Fruit fly (Drosophila melanogaster): Measurements from ENCODE around the gene AANATL2.

Gene AANATL2

dm6 chr2L:6280328-6280727 lies 24.7 kb downstream of the AANATL2 start (continued):
- TF ChIP-seq maf-S (GFP tag; optimal IDR thresholded peaks at IDR 0.05), result no peak
- TF ChIP-seq tio (GFP tag; optimal IDR thresholded peaks at IDR 0.05), result peak; percentile 54
- TF ChIP-seq CG3847 (GFP tag; IDR thresholded peaks at IDR 0.05), result peak; percentile 56; the same call in 1 of the 2 replicates
- peak; percentile 60; the same call in 1 of the 2 replicates for TF ChIP-seq CG7372 (GFP tag; IDR thresholded peaks at IDR 0.05)
- TF ChIP-seq Bteb2 (GFP tag; optimal IDR thresholded peaks at IDR 0.05), result peak; percentile 11
- no peak for TF ChIP-seq CG4707 (GFP tag; optimal IDR thresholded peaks at IDR 0.05)
- TF ChIP-seq bigmax (GFP tag; optimal IDR thresholded peaks at IDR 0.05), result no peak
- peak; percentile 10 for TF ChIP-seq stwl (tag; optimal IDR thresholded peaks at IDR 0.05)
- TF ChIP-seq NfI (GFP tag; optimal IDR thresholded peaks at IDR 0.05), result peak; percentile 45
- no peak for TF ChIP-seq disco-r (GFP tag; optimal IDR thresholded peaks at IDR 0.05)
- TF ChIP-seq ERR (GFP tag; optimal IDR thresholded peaks at IDR 0.05), result no peak
- TF ChIP-seq pb (GFP tag; optimal IDR thresholded peaks at IDR 0.05), result no peak
- peak; percentile 18 for TF ChIP-seq CG17802 (tag; optimal IDR thresholded peaks at IDR 0.05)
- no peak for TF ChIP-seq kni (GFP tag; optimal IDR thresholded peaks at IDR 0.05)
- no peak for TF ChIP-seq Taf1 (GFP tag; IDR thresholded peaks at IDR 0.05)
- TF ChIP-seq jigr1 (GFP tag; IDR thresholded peaks at IDR 0.05), result no peak
- peak; percentile 31 for TF ChIP-seq CG12155 (GFP tag; optimal IDR thresholded peaks at IDR 0.05)
- no peak for TF ChIP-seq CG6765 (GFP tag; optimal IDR thresholded peaks at IDR 0.05)
- TF ChIP-seq Hey (tag; optimal IDR thresholded peaks at IDR 0.05), result no peak
- peak; percentile 44; the same call in 1 of the 2 replicates for TF ChIP-seq E2f2 (GFP tag; IDR thresholded peaks at IDR 0.05)
- TF ChIP-seq D19B (GFP tag; optimal IDR thresholded peaks at IDR 0.05), result no peak
- TF ChIP-seq gro (GFP tag; optimal IDR thresholded peaks at IDR 0.05), result no peak
- TF ChIP-seq br (optimal IDR thresholded peaks at IDR 0.05), result no peak
- peak; percentile 80 for TF ChIP-seq CG7839 (tag; optimal IDR thresholded peaks at IDR 0.05)
- TF ChIP-seq kay (GFP tag; optimal IDR thresholded peaks at IDR 0.05), result no peak
- peak; percentile 58 for TF ChIP-seq ATbp (GFP tag; optimal IDR thresholded peaks at IDR 0.05)
- TF ChIP-seq CTCF (GFP tag; optimal IDR thresholded peaks at IDR 0.05), result peak; percentile 87
- TF ChIP-seq sim (GFP tag; IDR thresholded peaks at IDR 0.05), result peak; percentile 59; the same call in 1 of the 2 replicates
- TF ChIP-seq CG17359 (tag; optimal IDR thresholded peaks at IDR 0.05), result peak; percentile 67
- TF ChIP-seq CG9932 (GFP tag; IDR thresholded peaks at IDR 0.05), result peak; percentile 38; the same call in 1 of the 2 replicates
- TF ChIP-seq CG9876 (GFP tag; optimal IDR thresholded peaks at IDR 0.05), result no peak
- peak; percentile 5 for TF ChIP-seq BtbVII (GFP tag; optimal IDR thresholded peaks at IDR 0.05)
- TF ChIP-seq ftz-f1 (GFP tag; optimal IDR thresholded peaks at IDR 0.05), result no peak
- TF ChIP-seq Usf (GFP tag; optimal IDR thresholded peaks at IDR 0.05), result no peak
- TF ChIP-seq abd-A (tag; optimal IDR thresholded peaks at IDR 0.05), result no peak
- TF ChIP-seq inv (GFP tag; IDR thresholded peaks at IDR 0.05; ENCODE audit: partially characterized antibody), result no peak
- peak; percentile 38 for TF ChIP-seq CG31388 (GFP tag; optimal IDR thresholded peaks at IDR 0.05)
- peak; percentile 89 for TF ChIP-seq Med (GFP tag)
- no peak for TF ChIP-seq shn (GFP tag; optimal IDR thresholded peaks at IDR 0.05)
- TF ChIP-seq Awh (GFP tag; IDR thresholded peaks at IDR 0.05), result peak; percentile 72; the same call in 1 of the 2 replicates
- peak; percentile 72 for TF ChIP-seq dysf (GFP tag; IDR thresholded peaks at IDR 0.05)
- no peak for TF ChIP-seq chinmo (GFP tag; IDR thresholded peaks at IDR 0.05; ENCODE audit: partially characterized antibody)
- TF ChIP-seq CG10979 (tag; optimal IDR thresholded peaks at IDR 0.05), result peak; percentile 77
- TF ChIP-seq lmd (GFP tag; IDR thresholded peaks at IDR 0.05), result peak; percentile 78
- peak; percentile 55 for TF ChIP-seq Spps (tag; optimal IDR thresholded peaks at IDR 0.05)
- TF ChIP-seq CG14441 (GFP tag; IDR thresholded peaks at IDR 0.05), result peak; percentile 45; the same call in 1 of the 2 replicates
- TF ChIP-seq CG18262 (tag; optimal IDR thresholded peaks at IDR 0.05), result peak; percentile 73
- TF ChIP-seq ase (GFP tag; IDR thresholded peaks at IDR 0.05), result 0 out of 3 replicates have a peak, but pooled peaks have one; percentile 48
- TF ChIP-seq Rx (GFP tag; IDR thresholded peaks at IDR 0.05), result peak; percentile 42; the same call in 1 of the 2 replicates
- no peak for TF ChIP-seq CG10321 (GFP tag; IDR thresholded peaks at IDR 0.05)
- TF ChIP-seq Antp (GFP tag; optimal IDR thresholded peaks at IDR 0.05), result peak; percentile 11
- no peak for TF ChIP-seq CG17186 (GFP tag; optimal IDR thresholded peaks at IDR 0.05)

Data from whole organism, embryonic.